Worm (Caenorhabditis elegans) whole organism, early embryonic: ENCODE measurements around the gene acr-24.

ENCODE experiments used
- aly-1 ChIP-seq: sonication (generic microtip); optimal IDR thresholded peaks from 2 replicates; lab custom pipeline; 2016; ENCODE audit warnings: missing genetic modification characterization, missing compliant biosample characterization
- ama-1 ChIP-seq: fragments of 150-350 bp; optimal IDR thresholded peaks from 2 replicates; lab custom pipeline; 2014
- hnd-1 ChIP-seq: sonication (generic microtip); optimal IDR thresholded peaks from 2 replicates; lab custom pipeline; 2016; ENCODE audit warnings: missing genetic modification characterization, missing compliant biosample characterization

DNA sequence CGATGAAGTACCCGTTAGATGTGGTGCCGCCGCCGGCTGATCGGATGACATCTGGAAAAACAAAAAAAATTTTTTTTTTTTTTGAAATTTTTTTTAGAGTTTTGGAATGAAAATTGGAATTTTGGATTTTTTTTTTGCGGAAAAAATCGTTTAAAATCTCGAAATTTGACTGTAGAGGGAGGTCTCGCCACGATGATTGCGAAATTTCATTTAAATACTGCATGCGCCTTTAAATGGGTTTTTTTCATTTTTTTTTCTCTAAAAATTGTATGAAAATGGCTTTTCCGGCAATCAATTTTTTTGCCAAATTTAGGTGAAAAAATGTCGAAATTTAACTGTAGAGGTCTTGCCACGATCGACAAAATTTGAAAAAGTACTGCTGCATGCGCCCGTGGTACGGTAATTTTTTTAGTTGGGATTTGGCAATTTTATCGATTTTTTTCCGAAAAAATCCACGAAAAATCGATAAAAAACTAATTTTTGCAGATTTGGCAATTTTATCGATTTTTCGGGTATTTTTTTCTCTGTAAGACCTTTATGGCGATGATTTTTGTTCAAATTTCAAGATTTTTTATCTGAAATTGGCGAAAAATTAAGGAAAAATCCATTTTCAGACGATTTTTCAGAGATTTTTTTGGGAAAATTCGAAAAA, 44.1 kb upstream of the acr-24 start, which contains the start of gene gtf-2H4:
- TF ChIP-seq hnd-1 (tag; lab: Kevin White, UChicago): no peak
- TF ChIP-seq aly-1: no peak
- no peak for TF ChIP-seq ama-1 (lab: Kevin White, UChicago)
